Fruit fly (Drosophila melanogaster) whole organism, embryonic: ENCODE data around the gene Nepl13.
A peak's percentile ranks its signal among the peaks of the same experiment; 100 is the strongest.

Source experiments
- Antp ChIP-seq: fragments of 200-800 bp; sonication (Bioruptor generic); optimal IDR thresholded peaks from 3 replicates; lab custom pipeline; 2016; ENCODE audit warnings: missing biosample characterization, missing genetic modification characterization
- Atf6 ChIP-seq: fragments of 200-800 bp; sonication (Bioruptor generic); IDR thresholded peaks from 2 replicates; pipeline ENCODE4 v1.3.6; 2022; ENCODE audit warnings: missing biosample characterization, missing genetic modification characterization
- Bteb2 ChIP-seq: fragments of 200-800 bp; sonication (Bioruptor generic); optimal IDR thresholded peaks from 2 replicates; lab custom pipeline; 2016; ENCODE audit warnings: missing biosample characterization, missing genetic modification characterization
- CG10267 ChIP-seq: fragments of 200-800 bp; sonication (Bioruptor generic); optimal IDR thresholded peaks from 2 replicates; lab custom pipeline; 2018; ENCODE audit warnings: missing biosample characterization, mild to moderate bottlenecking, missing genetic modification characterization, moderate library complexity
- CG11560 ChIP-seq: fragments of 200-800 bp; sonication (Bioruptor generic); IDR thresholded peaks from 3 replicates; pipeline ENCODE4 v1.3.6; 2022; ENCODE audit warnings: missing biosample characterization, missing genetic modification characterization
- CG12744 ChIP-seq: fragments of 200-800 bp; sonication (Bioruptor generic); optimal IDR thresholded peaks from 2 replicates; lab custom pipeline; 2016; ENCODE audit warnings: missing biosample characterization, missing genetic modification characterization
- CG13624 ChIP-seq: fragments of 200-800 bp; sonication (Bioruptor generic); optimal IDR thresholded peaks from 2 replicates; lab custom pipeline; 2016; ENCODE audit warnings: missing biosample characterization, missing genetic modification characterization
- CG17328 ChIP-seq: fragments of 200-800 bp; sonication (Bioruptor generic); IDR thresholded peaks from 2 replicates; pipeline ENCODE4 v1.3.6; 2022; ENCODE audit warnings: missing biosample characterization, missing genetic modification characterization
- CG18599 ChIP-seq: fragments of 200-800 bp; sonication (Bioruptor generic); optimal IDR thresholded peaks from 3 replicates; lab custom pipeline; 2017; ENCODE audit warnings: missing biosample characterization, missing genetic modification characterization, mild to moderate bottlenecking, moderate library complexity, missing genetic modification reagents
- CG2202 ChIP-seq: fragments of 200-800 bp; sonication (Bioruptor generic); optimal IDR thresholded peaks from 2 replicates; lab custom pipeline; 2018; ENCODE audit warnings: missing biosample characterization, mild to moderate bottlenecking, missing genetic modification characterization
- CG2875 ChIP-seq: fragments of 200-800 bp; sonication (Bioruptor generic); optimal IDR thresholded peaks from 2 replicates; lab custom pipeline; 2017; ENCODE audit warnings: missing biosample characterization, mild to moderate bottlenecking, missing genetic modification characterization, missing genetic modification reagents
- CG32767 ChIP-seq: fragments of 200-800 bp; sonication (Bioruptor generic); IDR thresholded peaks from 2 replicates; pipeline ENCODE4 v1.3.6; 2022; ENCODE audit warnings: missing biosample characterization, missing genetic modification characterization
- CG4404 ChIP-seq: fragments of 200-800 bp; sonication (Bioruptor generic); IDR thresholded peaks from 2 replicates; pipeline ENCODE4 v1.3.6; 2022; ENCODE audit warnings: missing biosample characterization, missing genetic modification characterization
- CG6683 ChIP-seq: fragments of 200-800 bp; sonication (Bioruptor generic); optimal IDR thresholded peaks from 2 replicates; lab custom pipeline; 2017; ENCODE audit warnings: missing biosample characterization, mild to moderate bottlenecking, missing genetic modification characterization, missing genetic modification reagents
- CG8281 ChIP-seq: fragments of 200-800 bp; sonication (Bioruptor generic); optimal IDR thresholded peaks from 2 replicates; lab custom pipeline; 2018; ENCODE audit warnings: missing biosample characterization, mild to moderate bottlenecking, missing genetic modification characterization, moderate library complexity
- CG9876 ChIP-seq: fragments of 200-800 bp; sonication (Bioruptor generic); optimal IDR thresholded peaks from 2 replicates; lab custom pipeline; 2016; ENCODE audit warnings: missing biosample characterization, missing genetic modification characterization
- Dll ChIP-seq: fragments of 200-800 bp; sonication (Bioruptor generic); IDR thresholded peaks from 4 replicates; pipeline ENCODE4 v1.3.6; 2022; ENCODE audit warnings: missing biosample characterization, missing genetic modification characterization; ENCODE audit not compliant: partially characterized antibody
- E2f1 ChIP-seq: fragments of 200-800 bp; sonication (Bioruptor generic); IDR thresholded peaks from 2 replicates; pipeline ENCODE4 v1.3.6; 2022; ENCODE audit warnings: missing biosample characterization, missing genetic modification characterization
- Ets97D ChIP-seq: fragments of 200-800 bp; sonication (Bioruptor generic); optimal IDR thresholded peaks from 3 replicates; lab custom pipeline; 2016; ENCODE audit warnings: missing biosample characterization, missing genetic modification characterization
- Fer3 ChIP-seq: fragments of 200-800 bp; sonication (Bioruptor generic); optimal IDR thresholded peaks from 2 replicates; lab custom pipeline; 2018; ENCODE audit warnings: missing biosample characterization, mild to moderate bottlenecking, missing genetic modification characterization, moderate library complexity
- Med ChIP-seq: fragments of 200-800 bp; sonication (Bioruptor generic); peaks from one replicate; lab custom pipeline; 2016; ENCODE audit warnings: missing biosample characterization, missing genetic modification characterization, mild to moderate bottlenecking, inconsistent platforms, moderate library complexity
- Nf-YA ChIP-seq: fragments of 200-800 bp; sonication (Bioruptor generic); IDR thresholded peaks from 2 replicates; pipeline ENCODE4 v1.3.6; 2022; ENCODE audit warnings: missing biosample characterization, missing genetic modification characterization
- Nf-YB ChIP-seq: fragments of 200-800 bp; sonication (Bioruptor generic); optimal IDR thresholded peaks from 3 replicates; lab custom pipeline; 2019; ENCODE audit warnings: missing biosample characterization, mild to moderate bottlenecking, missing genetic modification characterization, moderate library complexity
- Sox102F ChIP-seq: fragments of 200-800 bp; sonication (Bioruptor generic); optimal IDR thresholded peaks from 2 replicates; lab custom pipeline; 2018; ENCODE audit warnings: missing biosample characterization, mild to moderate bottlenecking, missing genetic modification characterization, moderate library complexity
- Trl ChIP-seq, 3 experiments: fragments of >200 bp in 2 of 3; fragments of 200-800 bp in 1 of 3; sonication (Bioruptor generic) in 1 of 3; optimal IDR thresholded peaks; 2 replicates in 1 of 3; 3 replicates in 2 of 3; lab custom pipeline; 2016 to 2017; ENCODE audit warnings: missing biosample characterization in 1 of 3, missing genetic modification characterization in 1 of 3
- ara ChIP-seq: fragments of 200-800 bp; sonication (Bioruptor generic); IDR thresholded peaks from 2 replicates; pipeline ENCODE4 v1.3.6; 2022; ENCODE audit warnings: missing biosample characterization, missing genetic modification characterization
- cas ChIP-seq: fragments of 200-800 bp; sonication (Bioruptor generic); IDR thresholded peaks from 2 replicates; pipeline ENCODE4 v1.3.6; 2022; ENCODE audit warnings: missing biosample characterization, missing genetic modification characterization
- crol ChIP-seq: fragments of 200-800 bp; sonication (Bioruptor generic); IDR thresholded peaks from 2 replicates; pipeline ENCODE4 v1.3.6; 2022; ENCODE audit warnings: missing biosample characterization, missing genetic modification characterization
- crp ChIP-seq, 2 experiments: fragments of 200-800 bp; sonication (Bioruptor generic); optimal IDR thresholded peaks; 2 replicates in 1 of 2; 3 replicates in 1 of 2; lab custom pipeline; 2017; ENCODE audit warnings: missing biosample characterization in 2 of 2, missing genetic modification characterization in 2 of 2, mild to moderate bottlenecking in 1 of 2, moderate library complexity in 1 of 2
- gem ChIP-seq: fragments of 200-800 bp; sonication (Bioruptor generic); optimal IDR thresholded peaks from 2 replicates; lab custom pipeline; 2019; ENCODE audit warnings: missing biosample characterization, mild to moderate bottlenecking, missing genetic modification characterization, moderate library complexity
- kah ChIP-seq: fragments of 200-800 bp; sonication (Bioruptor generic); optimal IDR thresholded peaks from 2 replicates; lab custom pipeline; 2018; ENCODE audit warnings: missing biosample characterization, mild to moderate bottlenecking, missing genetic modification characterization
- klu ChIP-seq: fragments of 200-800 bp; sonication (Bioruptor generic); IDR thresholded peaks from 2 replicates; pipeline ENCODE4 v1.3.6; 2022; ENCODE audit warnings: missing biosample characterization, missing genetic modification characterization
- knrl ChIP-seq: fragments of 200-800 bp; sonication (Bioruptor generic); IDR thresholded peaks from 3 replicates; pipeline ENCODE4 v1.3.6; 2022; ENCODE audit warnings: missing biosample characterization, missing genetic modification characterization; ENCODE audit not compliant: partially characterized antibody
- nerfin-1 ChIP-seq: fragments of 200-800 bp; sonication (Bioruptor generic); optimal IDR thresholded peaks from 3 replicates; lab custom pipeline; 2019; ENCODE audit warnings: missing biosample characterization, mild to moderate bottlenecking, missing genetic modification characterization, moderate library complexity
- nerfin-2 ChIP-seq: fragments of 200-800 bp; sonication (Bioruptor generic); IDR thresholded peaks from 2 replicates; pipeline ENCODE4 v1.3.6; 2022; ENCODE audit warnings: missing biosample characterization, missing genetic modification characterization; ENCODE audit not compliant: partially characterized antibody
- nmo ChIP-seq: fragments of 200-800 bp; sonication (Bioruptor generic); optimal IDR thresholded peaks from 2 replicates; lab custom pipeline; 2018; ENCODE audit warnings: missing biosample characterization, mild to moderate bottlenecking, missing genetic modification characterization, moderate library complexity
- oc ChIP-seq: fragments of 200-800 bp; sonication (Bioruptor generic); optimal IDR thresholded peaks from 2 replicates; lab custom pipeline; 2018; ENCODE audit warnings: missing biosample characterization, mild to moderate bottlenecking, missing genetic modification characterization, moderate library complexity
- pho ChIP-seq: fragments of 200-800 bp; sonication (Bioruptor generic); optimal IDR thresholded peaks from 2 replicates; lab custom pipeline; 2016; ENCODE audit warnings: missing biosample characterization, missing genetic modification characterization
- pros ChIP-seq: fragments of 200-800 bp; sonication (Bioruptor generic); optimal IDR thresholded peaks from 3 replicates; lab custom pipeline; 2019; ENCODE audit warnings: missing biosample characterization, mild to moderate bottlenecking, missing genetic modification characterization, moderate library complexity
- row ChIP-seq: fragments of 200-800 bp; sonication (Bioruptor generic); IDR thresholded peaks from 3 replicates; pipeline ENCODE4 v1.3.6; 2022; ENCODE audit warnings: missing biosample characterization, missing genetic modification characterization
- scrt ChIP-seq: fragments of 200-800 bp; sonication (Bioruptor generic); optimal IDR thresholded peaks from 2 replicates; lab custom pipeline; 2018; ENCODE audit warnings: missing biosample characterization, mild to moderate bottlenecking, missing genetic modification characterization, moderate library complexity
- sd ChIP-seq: fragments of 200-800 bp; sonication (Bioruptor generic); optimal IDR thresholded peaks from 3 replicates; lab custom pipeline; 2018; ENCODE audit warnings: missing biosample characterization, mild to moderate bottlenecking, missing genetic modification characterization, moderate library complexity
- slbo ChIP-seq: fragments of 200-800 bp; sonication (Bioruptor generic); IDR thresholded peaks from 2 replicates; pipeline ENCODE4 v1.3.6; 2022; ENCODE audit warnings: missing biosample characterization, missing genetic modification characterization
- so ChIP-seq: fragments of 200-800 bp; sonication (Bioruptor generic); IDR thresholded peaks from 3 replicates; pipeline ENCODE4 v1.3.6; 2022; ENCODE audit warnings: missing biosample characterization, missing genetic modification characterization
- tap ChIP-seq: fragments of 200-800 bp; optimal IDR thresholded peaks from 3 replicates; lab custom pipeline; 2019; ENCODE audit warnings: missing biosample characterization, mild to moderate bottlenecking, missing genetic modification characterization, moderate library complexity
- ttk ChIP-seq: fragments of 200-800 bp; sonication (Bioruptor generic); IDR thresholded peaks from 2 replicates; pipeline ENCODE4 v2.1.2; 2022; ENCODE audit warnings: missing biosample characterization, missing genetic modification characterization
- z ChIP-seq: fragments of 200-800 bp; sonication (Bioruptor generic); IDR thresholded peaks from 3 replicates; pipeline ENCODE4 v1.3.6; 2022; ENCODE audit warnings: missing biosample characterization, missing genetic modification characterization

Nepl13 gene

DNA sequence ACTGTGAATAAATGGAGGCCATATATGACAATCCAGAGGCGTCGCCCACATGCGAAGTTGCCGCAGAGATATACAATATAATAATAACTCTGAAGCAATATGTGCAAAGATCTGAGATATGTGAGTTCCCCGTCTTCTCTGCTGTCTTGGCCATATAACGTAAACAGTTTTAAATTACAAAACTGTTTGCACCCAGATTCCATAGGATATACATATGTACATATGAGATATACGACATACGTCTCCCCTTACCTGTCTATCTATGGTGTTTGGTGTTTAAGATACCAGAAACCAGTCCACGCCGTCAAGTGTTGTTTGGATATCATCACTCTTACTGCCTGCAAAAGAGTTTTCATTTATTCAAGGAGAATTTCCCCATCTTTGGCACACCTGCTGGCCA lies 4.6 kb downstream of the Nepl13 start (continued):
- TF ChIP-seq Med (GFP tag; lab: Kevin White, UChicago): peak; percentile 61
- peak; percentile 6 for TF ChIP-seq CG8281 (tag; lab: Kevin White, UChicago)
- TF ChIP-seq ara (GFP tag; lab: Robert Waterston, UW): no peak
- TF ChIP-seq tap: peak; percentile 9
- TF ChIP-seq, all 482 proteins: peak for 20

DNA sequence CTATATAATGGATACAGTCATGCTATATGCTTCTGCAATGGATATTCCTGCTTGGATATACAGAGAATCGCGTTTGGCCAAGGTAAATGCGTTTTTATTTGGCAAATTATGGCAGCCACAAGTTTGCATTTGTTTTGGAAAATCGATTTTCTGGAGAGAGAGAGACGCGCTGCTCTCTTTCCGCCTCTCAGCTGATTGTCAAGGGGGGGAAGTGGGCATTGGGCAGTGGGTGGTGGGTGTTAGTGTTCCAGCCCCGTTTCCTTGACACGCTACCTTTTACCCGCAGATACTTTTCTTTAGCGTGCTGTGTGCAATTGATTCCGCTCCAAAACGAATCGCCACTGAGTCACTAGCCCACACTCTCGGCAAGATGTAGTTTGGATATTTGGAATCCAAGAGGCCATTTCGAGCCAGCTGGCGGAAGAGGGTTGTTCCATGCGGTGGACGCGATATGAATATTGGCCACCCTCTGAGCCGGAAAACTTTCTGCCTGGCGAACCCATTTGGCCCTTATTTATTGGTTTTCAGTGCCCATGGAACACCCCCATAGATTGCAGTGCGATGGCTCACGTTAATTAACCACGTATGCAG lies 5.6 kb downstream of the Nepl13 start:
- TF ChIP-seq pros (GFP tag; lab: Kevin White, UChicago) (peak; percentile 78), E2f1 (GFP tag; lab: Robert Waterston, UW) (no peak), row (0 out of 3 replicates have a peak, but pooled peaks have one; percentile 12), ttk (GFP tag; lab: Robert Waterston, UW) (peak; percentile 33; the same call in 1 of the 2 replicates), CG6683 (GFP tag; lab: Kevin White, UChicago) (no peak), CG12744 (GFP tag; lab: Kevin White, UChicago) (no peak), crp (GFP tag; optimal IDR thresholded peaks at IDR 0.05; lab: Kevin White, UChicago) (peak in 1 of 2 experiments; percentile 15), CG2875 (GFP tag; lab: Kevin White, UChicago) (no peak), CG32767 (GFP tag; lab: Robert Waterston, UW) (0 out of 2 replicates have a peak, but pooled peaks have one; percentile 17), klu (GFP tag; lab: Robert Waterston, UW) (no peak), Fer3 (tag; lab: Kevin White, UChicago) (no peak), cas (GFP tag; lab: Robert Waterston, UW) (no peak), CG10267 (tag; lab: Kevin White, UChicago) (no peak), Nf-YB (GFP tag; lab: Kevin White, UChicago) (no peak), gem (no peak), Ets97D (GFP tag; lab: Kevin White, UChicago) (no peak), Antp (GFP tag; lab: Kevin White, UChicago) (no peak), slbo (0 out of 2 replicates have a peak, but pooled peaks have one; percentile 4), kah (GFP tag; lab: Kevin White, UChicago) (no peak), CG17328 (GFP tag; lab: Robert Waterston, UW) (no peak), nerfin-2 (0 out of 2 replicates have a peak, but pooled peaks have one; percentile 10), scrt (no peak), so (GFP tag; lab: Robert Waterston, UW) (no peak), oc (tag; lab: Kevin White, UChicago) (no peak), Nf-YA (GFP tag; lab: Robert Waterston, UW) (no peak), knrl (no peak), Atf6 (GFP tag; lab: Robert Waterston, UW) (0 out of 2 replicates have a peak, but pooled peaks have one; percentile 30), CG18599 (GFP tag; lab: Kevin White, UChicago) (no peak), Dll (no peak), pho (GFP tag; lab: Kevin White, UChicago) (no peak), nerfin-1 (tag; lab: Kevin White, UChicago) (no peak), nmo (GFP tag; lab: Kevin White, UChicago) (no peak), CG13624 (GFP tag; lab: Kevin White, UChicago) (no peak), Sox102F (no peak), CG9876 (GFP tag; lab: Kevin White, UChicago) (no peak), CG11560 (no peak), Trl (optimal IDR thresholded peaks at IDR 0.05; lab: Kevin White, UChicago) (peak; percentile 60 to 67), Trl (GFP tag; optimal IDR thresholded peaks at IDR 0.05; lab: Kevin White, UChicago) (no peak), CG2202 (no peak), crol (GFP tag; lab: Robert Waterston, UW) (peak; percentile 89), sd (tag; lab: Kevin White, UChicago) (no peak), Bteb2 (GFP tag; lab: Kevin White, UChicago) (no peak), z (GFP tag; lab: Robert Waterston, UW) (peak; percentile 23; the same call in 1 of the 3 replicates), CG4404 (GFP tag; lab: Robert Waterston, UW) (no peak)
